Fruit fly (Drosophila melanogaster): ENCODE data around the gene fau.

DNA sequence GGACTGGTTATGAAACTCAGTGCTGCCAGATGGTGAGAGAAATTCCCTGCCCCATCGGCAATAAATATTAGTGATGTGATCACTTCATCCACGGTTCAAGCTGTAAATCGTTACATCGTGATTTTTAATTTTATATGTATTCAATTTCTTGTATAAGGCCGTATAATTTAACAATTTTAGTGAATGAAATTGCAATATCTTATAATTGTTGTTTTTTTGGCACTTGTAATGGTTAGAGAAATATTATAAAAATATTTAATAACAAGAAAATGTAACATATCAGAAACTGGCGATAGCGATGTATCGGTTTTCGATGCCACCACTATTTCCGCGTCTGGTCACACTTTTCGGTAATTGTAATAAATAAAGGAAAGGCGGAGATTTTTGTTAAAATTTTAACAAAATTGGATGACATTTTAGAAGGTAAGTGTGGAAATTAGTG lies 6.9 kb upstream of the fau start, which contains the start of the genes mRpL37 and Rbp1:
- TF ChIP-seq psq (optimal IDR thresholded peaks at IDR 0.05), result no peak
- no peak for TF ChIP-seq pan (optimal IDR thresholded peaks at IDR 0.05)
- no peak for TF ChIP-seq usp (GFP tag; optimal IDR thresholded peaks at IDR 0.05)
- TF ChIP-seq EcR (GFP tag; optimal IDR thresholded peaks at IDR 0.05), result no peak
- TF ChIP-seq CG8478 (optimal IDR thresholded peaks at IDR 0.05), result no peak
